Worm (Caenorhabditis elegans) whole organism, mixed stage, embryonic: ENCODE measurements around the gene sta-2.

Experiments
- flh-1 ChIP-seq: fragments of 200-800 bp; sonication (Bioruptor generic); optimal IDR thresholded peaks from 2 replicates; lab custom pipeline; 2018; ENCODE audit warnings: mild to moderate bottlenecking, missing genetic modification characterization, moderate library complexity, missing compliant biosample characterization
- lin-13 ChIP-seq: fragments of 150-350 bp; optimal IDR thresholded peaks from 2 replicates; lab custom pipeline; 2014; ENCODE audit warnings: missing biosample characterization, missing genetic modification characterization
- nhr-2 ChIP-seq: fragments of 150-350 bp; optimal IDR thresholded peaks from 2 replicates; lab custom pipeline; 2014; ENCODE audit warnings: missing biosample characterization, missing genetic modification characterization
- nhr-237 ChIP-seq: fragments of 150-350 bp; optimal IDR thresholded peaks from 2 replicates; lab custom pipeline; 2014; ENCODE audit warnings: missing biosample characterization, missing genetic modification characterization
- snpc-4 ChIP-seq: fragments of 150-350 bp; optimal IDR thresholded peaks from 2 replicates; lab custom pipeline; 2014; ENCODE audit warnings: missing biosample characterization, missing genetic modification characterization
- unc-39 ChIP-seq: fragments of 150-350 bp; optimal IDR thresholded peaks from 2 replicates; lab custom pipeline; 2014; ENCODE audit warnings: missing biosample characterization, missing genetic modification characterization
- ztf-11 ChIP-seq: fragments of 150-350 bp; optimal IDR thresholded peaks from 2 replicates; lab custom pipeline; 2014; ENCODE audit warnings: missing biosample characterization, missing genetic modification characterization

- TF ChIP-seq nhr-237 (tag; lab: Kevin White, UChicago) = no peak
- TF ChIP-seq snpc-4 (tag; lab: Kevin White, UChicago) = no peak
- TF ChIP-seq unc-39 (tag; lab: Kevin White, UChicago) = no peak
- TF ChIP-seq nhr-2 = no peak
- no peak for TF ChIP-seq flh-1 (GFP tag; lab: Kevin White, UChicago)
- TF ChIP-seq lin-13 (tag; lab: Kevin White, UChicago) = no peak
- no peak for TF ChIP-seq ztf-11
Measured at ce11 chrV:9706592-9706991, 34.4 kb upstream of the sta-2 start.
